Fruit fly (Drosophila melanogaster): ENCODE data around the gene Cpr64Ab.

- TF ChIP-seq CG8478 (optimal IDR thresholded peaks at IDR 0.05): no peak
- no peak for TF ChIP-seq CTCF (optimal IDR thresholded peaks at IDR 0.05)
Observed at dm6 chr3L:4227164-4227563, 15.8 kb upstream of the Cpr64Ab start, which contains the start of gene CG46460.

Measured in S2 (cell line).